Worm (Caenorhabditis elegans) whole organism, L4 larva: ENCODE results near the gene srh-138.

Experiments used
- F37D6.2 ChIP-seq: sonication (generic microtip); optimal IDR thresholded peaks from 2 replicates; lab custom pipeline; 2016; ENCODE audit warnings: mild to moderate bottlenecking, missing genetic modification characterization, missing compliant biosample characterization
- F44E2.7 ChIP-seq: fragments of 200-800 bp; sonication (Bioruptor generic); IDR thresholded peaks from 2 replicates; pipeline ENCODE4 v2.1.2; 2022; ENCODE audit warnings: missing genetic modification characterization, missing compliant biosample characterization
- T20F7.1 ChIP-seq: fragments of 200-800 bp; sonication (Bioruptor generic); optimal IDR thresholded peaks from 2 replicates; lab custom pipeline; 2018; ENCODE audit warnings: mild to moderate bottlenecking, missing genetic modification characterization, missing compliant biosample characterization
- T26A8.4 ChIP-seq: fragments of 200-800 bp; sonication (Bioruptor generic); IDR thresholded peaks from 2 replicates; pipeline ENCODE4 v1.3.6; 2022; ENCODE audit warnings: missing genetic modification characterization, missing compliant biosample characterization
- Y5F2A.4 ChIP-seq: fragments of 200-800 bp; sonication (Bioruptor generic); optimal IDR thresholded peaks from 2 replicates; lab custom pipeline; 2018; ENCODE audit warnings: mild to moderate bottlenecking, missing genetic modification characterization, missing compliant biosample characterization
- aha-1 ChIP-seq: fragments of 150-350 bp; peaks from one replicate; lab custom pipeline; 2014; ENCODE audit warnings: missing biosample characterization, missing genetic modification characterization
- aly-2 ChIP-seq: sonication (generic microtip); optimal IDR thresholded peaks from 2 replicates; lab custom pipeline; 2018; ENCODE audit warnings: missing biosample characterization, missing genetic modification characterization
- ceh-20 ChIP-seq: fragments of 200-800 bp; sonication (Bioruptor generic); IDR thresholded peaks from 2 replicates; pipeline ENCODE4 v1.3.6; 2022; ENCODE audit warnings: missing genetic modification reagents, missing genetic modification characterization, missing compliant biosample characterization
- daf-12 ChIP-seq: fragments of 150-350 bp; optimal IDR thresholded peaks from 2 replicates; lab custom pipeline; 2014; ENCODE audit warnings: missing biosample characterization, missing genetic modification reagents, missing genetic modification characterization
- daf-19 ChIP-seq: fragments of 200-800 bp; sonication (Bioruptor generic); conservative IDR thresholded peaks from 2 replicates; pipeline ENCODE4 v1.3.6; 2022; ENCODE audit warnings: missing genetic modification characterization, missing compliant biosample characterization
- dmd-6 ChIP-seq: fragments of 200-800 bp; sonication (Bioruptor generic); IDR thresholded peaks from 2 replicates; pipeline ENCODE4 v1.3.6; 2022; ENCODE audit warnings: missing genetic modification reagents, missing genetic modification characterization, missing compliant biosample characterization
- dmd-8 ChIP-seq: fragments of 200-800 bp; sonication (Bioruptor generic); IDR thresholded peaks from 2 replicates; pipeline ENCODE4 v1.3.6; 2022; ENCODE audit warnings: missing genetic modification characterization, missing compliant biosample characterization
- dpl-1 ChIP-seq: fragments of 150-350 bp; optimal IDR thresholded peaks from 2 replicates; lab custom pipeline; 2014; ENCODE audit warnings: missing biosample characterization, missing genetic modification reagents, missing genetic modification characterization
- dve-1 ChIP-seq: sonication (generic microtip); optimal IDR thresholded peaks from 2 replicates; lab custom pipeline; 2017; ENCODE audit warnings: antibody characterized with exemption, mild to moderate bottlenecking, missing genetic modification characterization, missing compliant biosample characterization; ENCODE audit not compliant: insufficient read depth
- hlh-30 ChIP-seq: sonication (generic microtip); optimal IDR thresholded peaks from 2 replicates; lab custom pipeline; 2017; ENCODE audit warnings: antibody characterized with exemption, mild to moderate bottlenecking, missing genetic modification characterization, missing compliant biosample characterization; ENCODE audit not compliant: insufficient read depth
- lin-1 ChIP-seq: fragments of 200-800 bp; sonication (Bioruptor generic); IDR thresholded peaks from 2 replicates; pipeline ENCODE4 v1.3.6; 2022; ENCODE audit warnings: missing genetic modification reagents, missing genetic modification characterization, missing compliant biosample characterization
- madf-5 ChIP-seq, 2 experiments: fragments of 200-800 bp; sonication (Bioruptor generic); IDR thresholded peaks; 2 replicates each; pipeline ENCODE4 v1.3.6; 2022; ENCODE audit warnings: missing compliant biosample characterization in 2 of 2, missing genetic modification characterization in 2 of 2
- mdt-29 ChIP-seq: fragments of 200-800 bp; sonication (Bioruptor generic); IDR thresholded peaks from 2 replicates; pipeline ENCODE4 v1.3.6; 2022; ENCODE audit warnings: missing genetic modification reagents, missing genetic modification characterization, missing compliant biosample characterization
- mep-1 ChIP-seq: fragments of 150-350 bp; sonication (generic microtip); optimal IDR thresholded peaks from 3 replicates; lab custom pipeline; 2014; ENCODE audit warnings: missing biosample characterization, missing genetic modification characterization
- mes-2 ChIP-seq: sonication (generic microtip); optimal IDR thresholded peaks from 2 replicates; lab custom pipeline; 2016; ENCODE audit warnings: missing genotype, mild to moderate bottlenecking, missing genetic modification characterization, missing compliant biosample characterization; ENCODE audit not compliant: poor library complexity, severe bottlenecking
- nhr-102 ChIP-seq: sonication (generic microtip); optimal IDR thresholded peaks from 2 replicates; lab custom pipeline; 2016; ENCODE audit warnings: mild to moderate bottlenecking, missing genetic modification characterization, moderate library complexity, missing compliant biosample characterization
- nhr-237 ChIP-seq: sonication (generic microtip); optimal IDR thresholded peaks from 2 replicates; lab custom pipeline; 2017; ENCODE audit warnings: missing biosample characterization, missing genetic modification characterization
- nhr-41 ChIP-seq: fragments of 200-800 bp; sonication (Bioruptor generic); IDR thresholded peaks from 2 replicates; pipeline ENCODE4 v1.3.6; 2022; ENCODE audit warnings: missing genetic modification reagents, missing genetic modification characterization, missing compliant biosample characterization
- nhr-42 ChIP-seq: fragments of 200-800 bp; sonication (Bioruptor generic); IDR thresholded peaks from 2 replicates; pipeline ENCODE4 v1.3.6; 2022; ENCODE audit warnings: missing genetic modification characterization, missing compliant biosample characterization
- nhr-76 ChIP-seq: fragments of 150-350 bp; optimal IDR thresholded peaks from 2 replicates; lab custom pipeline; 2014; ENCODE audit warnings: missing biosample characterization, missing genetic modification characterization
- rbr-2 ChIP-seq: sonication (generic microtip); optimal IDR thresholded peaks from 2 replicates; lab custom pipeline; 2016; ENCODE audit warnings: missing genotype, missing genetic modification characterization, missing compliant biosample characterization
- set-16 ChIP-seq: fragments of 200-800 bp; sonication (Bioruptor generic); IDR thresholded peaks from 2 replicates; pipeline ENCODE4 v1.3.6; 2022; ENCODE audit warnings: missing genetic modification reagents, missing genetic modification characterization, missing compliant biosample characterization
- snpc-1.2 ChIP-seq: fragments of 200-800 bp; sonication (Bioruptor generic); IDR thresholded peaks from 2 replicates; pipeline ENCODE4 v1.3.6; 2022; ENCODE audit warnings: missing genetic modification reagents, missing genetic modification characterization, missing compliant biosample characterization
- snpc-4 ChIP-seq: fragments of 150-350 bp; optimal IDR thresholded peaks from 2 replicates; lab custom pipeline; 2014; ENCODE audit warnings: missing biosample characterization, missing genetic modification characterization
- tag-97 ChIP-seq: fragments of 200-800 bp; sonication (Bioruptor generic); IDR thresholded peaks from 2 replicates; pipeline ENCODE4 v1.3.6; 2022; ENCODE audit warnings: missing genetic modification characterization, missing compliant biosample characterization
- unc-130 ChIP-seq: sonication (generic microtip); optimal IDR thresholded peaks from 2 replicates; lab custom pipeline; 2016; ENCODE audit warnings: missing genetic modification reagents, missing genetic modification characterization, missing compliant biosample characterization
- unc-39 ChIP-seq: sonication (generic microtip); optimal IDR thresholded peaks from 2 replicates; lab custom pipeline; 2017; ENCODE audit warnings: missing biosample characterization, missing genetic modification characterization
- unc-62 ChIP-seq, 3 experiments: fragments of 150-350 bp in 1 of 3; sonication (generic microtip); optimal IDR thresholded peaks in 2 of 3; peaks in 1 of 3; 1 replicate in 1 of 3; 2 replicates in 2 of 3; lab custom pipeline; 2014 to 2017; ENCODE audit warnings: missing biosample characterization in 3 of 3, missing genetic modification characterization in 3 of 3, missing genetic modification reagents in 3 of 3, missing genotype in 1 of 3
- zip-11 ChIP-seq: fragments of 200-800 bp; sonication (Bioruptor generic); IDR thresholded peaks from 2 replicates; pipeline ENCODE4 v1.3.6; 2022; ENCODE audit warnings: missing genetic modification characterization, missing compliant biosample characterization
- ztf-11 ChIP-seq: fragments of 150-350 bp; optimal IDR thresholded peaks from 2 replicates; lab custom pipeline; 2014; ENCODE audit warnings: missing biosample characterization, missing genetic modification characterization
- ztf-7 ChIP-seq: fragments of 150-350 bp; optimal IDR thresholded peaks from 2 replicates; lab custom pipeline; 2014; ENCODE audit warnings: missing biosample characterization, missing genetic modification characterization

srh-138 gene

ce11 chrV:16455065-16455464 is 15.8 kb downstream of the srh-138 start, which contains the start of gene str-14:
str-14 (minus strand) TSS chrV:16455165.
- no peak for TF ChIP-seq nhr-41 (GFP tag; lab: Robert Waterston, UW)
- no peak for TF ChIP-seq dve-1 (tag; lab: Kevin White, UChicago)
- no peak for TF ChIP-seq rbr-2
- no peak for TF ChIP-seq daf-12 (tag; lab: Kevin White, UChicago)
- TF ChIP-seq nhr-42 (GFP tag; lab: Robert Waterston, UW) = no peak
- no peak for TF ChIP-seq T20F7.1
- no peak for TF ChIP-seq snpc-4 (tag; lab: Kevin White, UChicago)
- TF ChIP-seq, all 104 proteins: peak for 0

- TF ChIP-seq F37D6.2 (no peak), ztf-11 (tag; lab: Kevin White, UChicago) (no peak), dmd-8 (GFP tag; lab: Robert Waterston, UW) (no peak)
Measured at ce11 chrV:16447735-16448134, 23.1 kb downstream of the srh-138 start, which contains the start of gene T08G3.13. T08G3.13 (plus strand) TSS chrV:16448035.

ce11 chrV:16446191-16446590 is 24.6 kb downstream of the srh-138 start:
- TF ChIP-seq nhr-42 (GFP tag; lab: Robert Waterston, UW) (no peak), snpc-1.2 (GFP tag; lab: Robert Waterston, UW) (no peak), zip-11 (GFP tag; lab: Robert Waterston, UW) (no peak), mdt-29 (no peak), hlh-30 (tag; lab: Kevin White, UChicago) (no peak), nhr-76 (tag; lab: Kevin White, UChicago) (no peak), daf-19 (no peak), tag-97 (GFP tag; lab: Robert Waterston, UW) (no peak), madf-5 (GFP tag; IDR thresholded peaks at IDR 0.05; lab: Robert Waterston, UW) (no peak), dpl-1 (GFP tag; lab: Kevin White, UChicago) (no peak), dve-1 (tag; lab: Kevin White, UChicago) (no peak)

- TF ChIP-seq T26A8.4 = no peak
- no peak for TF ChIP-seq mep-1
- no peak for TF ChIP-seq dmd-6 (GFP tag; lab: Robert Waterston, UW)
- TF ChIP-seq lin-1 (GFP tag; lab: Robert Waterston, UW) = no peak
- no peak for TF ChIP-seq F37D6.2
- no peak for TF ChIP-seq aha-1
- TF ChIP-seq dve-1 (tag; lab: Kevin White, UChicago) = no peak
- TF ChIP-seq unc-130 (GFP tag; lab: Kevin White, UChicago) = no peak
- TF ChIP-seq Y5F2A.4 (GFP tag; lab: Kevin White, UChicago) = no peak
- no peak for TF ChIP-seq unc-39 (tag; lab: Kevin White, UChicago)
- no peak for TF ChIP-seq daf-12 (tag; lab: Kevin White, UChicago)
- no peak for TF ChIP-seq mes-2 (tag; lab: Kevin White, UChicago)
- TF ChIP-seq set-16 (GFP tag; lab: Robert Waterston, UW) = no peak
- no peak for TF ChIP-seq nhr-237 (tag; lab: Kevin White, UChicago)
- TF ChIP-seq ztf-7 (tag; lab: Kevin White, UChicago) = no peak
- no peak for TF ChIP-seq F44E2.7 (GFP tag; lab: Robert Waterston, UW)
- TF ChIP-seq, all 104 proteins: peak for 0
Measured at ce11 chrV:16445676-16446075, 25.1 kb downstream of the srh-138 start, which contains the start of gene T08G3.6. T08G3.6 (plus strand) TSS chrV:16445976.

- TF ChIP-seq aly-2 (tag; lab: Kevin White, UChicago) (no peak), nhr-102 (tag; lab: Kevin White, UChicago) (no peak), ceh-20 (GFP tag; lab: Robert Waterston, UW) (no peak), unc-62 (GFP tag; optimal IDR thresholded peaks at IDR 0.05 in 1 of 2; lab: Kevin White, UChicago) (peak in 1 of 2 experiments; percentile 60), unc-62 (tag; optimal IDR thresholded peaks at IDR 0.05; lab: Kevin White, UChicago) (no peak)
Measured at ce11 chrV:16443626-16444025, 27.2 kb downstream of the srh-138 start, which contains the start of gene srh-141. srh-141 (plus strand) TSS chrV:16443926.
